Fruit fly (Drosophila melanogaster) whole organism, embryonic: Measurements from ENCODE around the gene CG31638.

Source experiments
- Adf1 ChIP-seq: fragments of 200-800 bp; sonication (Bioruptor generic); IDR thresholded peaks from 2 replicates; pipeline ENCODE4 v1.3.6; 2022; ENCODE audit warnings: missing biosample characterization, missing genetic modification characterization
- Bdp1 ChIP-seq: fragments of 200-800 bp; sonication (Bioruptor generic); optimal IDR thresholded peaks from 3 replicates; lab custom pipeline; 2016; ENCODE audit warnings: missing biosample characterization, missing genetic modification characterization
- Bteb2 ChIP-seq: fragments of 200-800 bp; sonication (Bioruptor generic); optimal IDR thresholded peaks from 2 replicates; lab custom pipeline; 2016; ENCODE audit warnings: missing biosample characterization, missing genetic modification characterization
- CG10209 ChIP-seq: fragments of 200-800 bp; sonication (Bioruptor generic); optimal IDR thresholded peaks from 3 replicates; lab custom pipeline; 2017; ENCODE audit warnings: missing biosample characterization, mild to moderate bottlenecking, missing genetic modification characterization, missing genetic modification reagents
- CG11456 ChIP-seq: fragments of 200-800 bp; sonication (Bioruptor generic); IDR thresholded peaks from 3 replicates; pipeline ENCODE4 v1.3.6; 2022; ENCODE audit warnings: missing biosample characterization, missing genetic modification characterization
- CG12299 ChIP-seq: fragments of 200-800 bp; sonication (Bioruptor generic); optimal IDR thresholded peaks from 2 replicates; lab custom pipeline; 2018; ENCODE audit warnings: missing biosample characterization, mild to moderate bottlenecking, missing genetic modification characterization
- CG14710 ChIP-seq: fragments of 200-800 bp; sonication (Bioruptor generic); optimal IDR thresholded peaks from 3 replicates; lab custom pipeline; 2019; ENCODE audit warnings: missing biosample characterization, mild to moderate bottlenecking, missing genetic modification characterization, moderate library complexity
- CG15073 ChIP-seq: fragments of 200-800 bp; sonication (Bioruptor generic); optimal IDR thresholded peaks from 2 replicates; lab custom pipeline; 2016; ENCODE audit warnings: missing biosample characterization, missing genetic modification characterization
- CG15514 ChIP-seq: fragments of 200-800 bp; sonication (Bioruptor generic); optimal IDR thresholded peaks from 3 replicates; lab custom pipeline; 2017; ENCODE audit warnings: missing biosample characterization, missing genetic modification characterization, mild to moderate bottlenecking, moderate library complexity, missing genetic modification reagents
- CG1603 ChIP-seq: fragments of 200-800 bp; sonication (Bioruptor generic); optimal IDR thresholded peaks from 2 replicates; lab custom pipeline; 2019; ENCODE audit warnings: missing biosample characterization, mild to moderate bottlenecking, missing genetic modification characterization, moderate library complexity
- CG2678 ChIP-seq: fragments of 200-800 bp; sonication (Bioruptor generic); optimal IDR thresholded peaks from 3 replicates; lab custom pipeline; 2019; ENCODE audit warnings: missing biosample characterization, mild to moderate bottlenecking, missing genetic modification characterization, moderate library complexity
- CG30403 ChIP-seq: fragments of 200-800 bp; sonication (Bioruptor generic); optimal IDR thresholded peaks from 3 replicates; lab custom pipeline; 2016; ENCODE audit warnings: missing biosample characterization, missing genetic modification characterization
- CG3065 ChIP-seq: fragments of 200-800 bp; sonication (Bioruptor generic); optimal IDR thresholded peaks from 2 replicates; lab custom pipeline; 2016; ENCODE audit warnings: missing biosample characterization, missing genetic modification characterization
- CG3163 ChIP-seq: fragments of 200-800 bp; sonication (Bioruptor generic); optimal IDR thresholded peaks from 3 replicates; lab custom pipeline; 2016; ENCODE audit warnings: missing biosample characterization, missing genetic modification characterization
- CG6654 ChIP-seq: fragments of 200-800 bp; sonication (Bioruptor generic); optimal IDR thresholded peaks from 2 replicates; lab custom pipeline; 2017; ENCODE audit warnings: missing biosample characterization, mild to moderate bottlenecking, missing genetic modification characterization
- Doc2 ChIP-seq: fragments of 200-800 bp; sonication (Bioruptor generic); IDR thresholded peaks from 2 replicates; pipeline ENCODE4 v1.3.6; 2022; ENCODE audit warnings: missing biosample characterization, missing genetic modification characterization
- HmgD ChIP-seq: fragments of 200-800 bp; sonication (Bioruptor generic); optimal IDR thresholded peaks from 3 replicates; lab custom pipeline; 2016; ENCODE audit warnings: missing biosample characterization, missing genetic modification characterization
- HmgZ ChIP-seq: fragments of 200-800 bp; sonication (Bioruptor generic); optimal IDR thresholded peaks from 2 replicates; lab custom pipeline; 2018; ENCODE audit warnings: missing biosample characterization, mild to moderate bottlenecking, missing genetic modification characterization
- Hmr ChIP-seq: fragments of 200-800 bp; sonication (Bioruptor generic); optimal IDR thresholded peaks from 3 replicates; lab custom pipeline; 2017; ENCODE audit warnings: mild to moderate bottlenecking, missing biosample characterization, missing genetic modification reagents, missing genetic modification characterization
- Lim3 ChIP-seq: fragments of 200-800 bp; sonication (Bioruptor generic); IDR thresholded peaks from 2 replicates; pipeline ENCODE4 v1.3.6; 2022; ENCODE audit warnings: missing biosample characterization, missing genetic modification characterization
- MTF-1 ChIP-seq: fragments of 200-800 bp; sonication (Bioruptor generic); optimal IDR thresholded peaks from 2 replicates; lab custom pipeline; 2018; ENCODE audit warnings: missing biosample characterization, mild to moderate bottlenecking, missing genetic modification characterization, borderline replicate concordance
- Rfx ChIP-seq: fragments of 200-800 bp; sonication (Bioruptor generic); IDR thresholded peaks from 2 replicates; pipeline ENCODE4 v1.3.6; 2022; ENCODE audit warnings: missing biosample characterization, missing genetic modification characterization
- Side ChIP-seq: fragments of 200-800 bp; sonication (Bioruptor generic); optimal IDR thresholded peaks from 2 replicates; lab custom pipeline; 2016; ENCODE audit warnings: missing biosample characterization, missing genetic modification characterization
- Spps ChIP-seq: fragments of 200-800 bp; sonication (Bioruptor generic); optimal IDR thresholded peaks from 2 replicates; lab custom pipeline; 2018; ENCODE audit warnings: missing biosample characterization, mild to moderate bottlenecking, missing genetic modification characterization
- aop ChIP-seq: fragments of 200-800 bp; sonication (Bioruptor generic); IDR thresholded peaks from 2 replicates; pipeline ENCODE4 v1.3.6; 2022; ENCODE audit warnings: missing biosample characterization, missing genetic modification characterization
- ap ChIP-seq: fragments of 200-800 bp; sonication (Bioruptor generic); IDR thresholded peaks from 2 replicates; pipeline ENCODE4 v1.3.6; 2022; ENCODE audit warnings: missing biosample characterization, missing genetic modification characterization
- ara ChIP-seq: fragments of 200-800 bp; sonication (Bioruptor generic); IDR thresholded peaks from 2 replicates; pipeline ENCODE4 v1.3.6; 2022; ENCODE audit warnings: missing biosample characterization, missing genetic modification characterization
- az2 ChIP-seq: fragments of 200-800 bp; sonication (Bioruptor generic); optimal IDR thresholded peaks from 3 replicates; lab custom pipeline; 2016; ENCODE audit warnings: missing biosample characterization, missing genetic modification characterization
- bigmax ChIP-seq: fragments of 200-800 bp; sonication (Bioruptor generic); optimal IDR thresholded peaks from 2 replicates; lab custom pipeline; 2018; ENCODE audit warnings: missing biosample characterization, mild to moderate bottlenecking, missing genetic modification characterization
- caup ChIP-seq: fragments of 200-800 bp; sonication (Bioruptor generic); optimal IDR thresholded peaks from 3 replicates; lab custom pipeline; 2017; ENCODE audit warnings: missing biosample characterization, mild to moderate bottlenecking, missing genetic modification characterization, moderate library complexity; ENCODE audit not compliant: severe bottlenecking
- disco-r ChIP-seq: fragments of 200-800 bp; sonication (Bioruptor generic); optimal IDR thresholded peaks from 2 replicates; lab custom pipeline; 2016; ENCODE audit warnings: missing biosample characterization, missing genetic modification characterization
- dmrt99B ChIP-seq: fragments of 200-800 bp; sonication (Bioruptor generic); optimal IDR thresholded peaks from 2 replicates; lab custom pipeline; 2018; ENCODE audit warnings: missing biosample characterization, mild to moderate bottlenecking, missing genetic modification characterization, moderate library complexity
- gcm ChIP-seq: fragments of 200-800 bp; sonication (Bioruptor generic); optimal IDR thresholded peaks from 2 replicates; lab custom pipeline; 2019; ENCODE audit warnings: missing biosample characterization, mild to moderate bottlenecking, missing genetic modification characterization, moderate library complexity
- gem ChIP-seq: fragments of 200-800 bp; sonication (Bioruptor generic); optimal IDR thresholded peaks from 2 replicates; lab custom pipeline; 2019; ENCODE audit warnings: missing biosample characterization, mild to moderate bottlenecking, missing genetic modification characterization, moderate library complexity
- grn ChIP-seq: fragments of 200-800 bp; sonication (Bioruptor generic); optimal IDR thresholded peaks from 3 replicates; lab custom pipeline; 2017; ENCODE audit warnings: missing biosample characterization, missing genetic modification characterization
- her ChIP-seq: fragments of 200-800 bp; sonication (Bioruptor generic); optimal IDR thresholded peaks from 2 replicates; lab custom pipeline; 2016; ENCODE audit warnings: missing biosample characterization, missing genetic modification characterization
- hkb ChIP-seq, 2 experiments: fragments of 200-800 bp in 1 of 2; fragments of >200 bp in 1 of 2; sonication (Bioruptor generic) in 1 of 2; IDR thresholded peaks in 1 of 2; optimal IDR thresholded peaks in 1 of 2; 2 replicates each; pipeline versions ENCODE4 v1.3.6 to Lab custom; 2017 to 2022; ENCODE audit warnings: missing biosample characterization in 1 of 2, missing genetic modification characterization in 1 of 2
- lola ChIP-seq, 3 experiments: fragments of >200 bp in 2 of 3; fragments of 200-800 bp in 1 of 3; sonication (Bioruptor generic) in 1 of 3; optimal IDR thresholded peaks; 2 replicates each; lab custom pipeline; 2017 to 2019; ENCODE audit warnings: missing biosample characterization in 3 of 3, missing genetic modification characterization in 3 of 3, mild to moderate bottlenecking in 1 of 3, moderate library complexity in 1 of 3
- luna ChIP-seq: fragments of 200-800 bp; sonication (Bioruptor generic); optimal IDR thresholded peaks from 2 replicates; lab custom pipeline; 2016; ENCODE audit warnings: missing biosample characterization, missing genetic modification characterization
- otp ChIP-seq: fragments of 200-800 bp; sonication (Bioruptor generic); IDR thresholded peaks from 3 replicates; pipeline ENCODE4, ENCODE4 v1.3.6; 2022; ENCODE audit warnings: missing biosample characterization, missing genetic modification characterization
- pho ChIP-seq: fragments of 200-800 bp; sonication (Bioruptor generic); optimal IDR thresholded peaks from 2 replicates; lab custom pipeline; 2016; ENCODE audit warnings: missing biosample characterization, missing genetic modification characterization
- ranshi ChIP-seq: fragments of 200-800 bp; sonication (Bioruptor generic); IDR thresholded peaks from 2 replicates; pipeline ENCODE4 v1.3.6; 2022; ENCODE audit warnings: missing biosample characterization, missing genetic modification characterization
- schlank ChIP-seq: fragments of 200-800 bp; sonication (Bioruptor generic); optimal IDR thresholded peaks from 2 replicates; lab custom pipeline; 2018; ENCODE audit warnings: missing biosample characterization, mild to moderate bottlenecking, missing genetic modification characterization
- sens-2 ChIP-seq: fragments of 200-800 bp; sonication (Bioruptor generic); IDR thresholded peaks from 2 replicates; pipeline ENCODE4 v1.3.6; 2022; ENCODE audit warnings: missing biosample characterization, missing genetic modification characterization
- sim ChIP-seq: fragments of 200-800 bp; sonication (Bioruptor generic); IDR thresholded peaks from 2 replicates; pipeline ENCODE4 v1.3.6; 2022; ENCODE audit warnings: missing biosample characterization, missing genetic modification characterization
- so ChIP-seq: fragments of 200-800 bp; sonication (Bioruptor generic); IDR thresholded peaks from 3 replicates; pipeline ENCODE4 v1.3.6; 2022; ENCODE audit warnings: missing biosample characterization, missing genetic modification characterization
- ssp ChIP-seq: fragments of 200-800 bp; sonication (Bioruptor generic); IDR thresholded peaks from 2 replicates; pipeline ENCODE4 v1.3.6; 2022; ENCODE audit warnings: missing biosample characterization, missing genetic modification characterization
- usp ChIP-seq: fragments of >200 bp; optimal IDR thresholded peaks from 2 replicates; lab custom pipeline; 2017; ENCODE audit warnings: missing biosample characterization, missing genetic modification characterization

CG31638 gene

DNA sequence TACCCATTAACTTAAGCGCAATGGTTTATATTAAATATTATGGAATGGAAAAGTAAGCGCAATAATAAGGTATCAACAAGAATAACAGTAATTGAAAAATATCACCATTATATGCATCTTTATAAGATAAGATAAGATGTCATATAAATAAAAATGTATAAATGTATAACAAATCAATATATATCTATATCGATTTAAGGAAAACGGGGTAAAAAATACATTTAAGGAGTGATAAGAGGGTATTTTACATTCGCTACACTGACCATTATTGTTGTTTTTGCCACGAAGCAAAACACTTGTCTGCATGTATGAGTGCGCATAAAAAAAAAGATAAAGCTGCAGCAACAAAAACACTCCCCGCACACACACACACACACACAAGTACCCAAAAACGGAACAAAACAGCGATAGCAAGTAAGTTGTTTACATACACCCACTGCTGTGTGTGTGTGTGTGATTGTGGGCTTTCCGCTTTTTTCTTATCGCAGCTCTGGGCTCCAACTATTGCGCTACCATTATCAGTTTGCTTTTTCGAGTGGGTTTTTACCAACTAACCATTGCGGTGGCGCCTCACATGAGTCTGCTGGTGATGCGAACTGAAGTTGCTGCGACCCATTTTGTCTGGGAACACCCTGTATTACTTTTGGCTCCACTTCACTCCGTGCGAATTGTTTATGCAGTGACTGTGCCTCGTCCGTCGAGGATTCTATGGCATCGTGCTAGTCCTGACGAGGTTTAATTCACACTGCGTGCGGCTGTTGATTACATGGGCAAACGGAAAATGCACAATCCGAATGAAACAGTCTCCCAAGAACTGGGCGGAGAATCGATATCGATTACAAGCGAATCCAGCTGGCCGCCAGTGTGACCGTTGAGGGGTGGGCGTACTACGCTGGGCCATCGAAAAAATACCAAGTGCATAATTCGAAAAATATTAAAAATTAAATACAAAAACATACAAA, 17.5 kb upstream of the CG31638 start, which contains the start of gene mmy (continued):
- peak; percentile 3 for TF ChIP-seq CG6654 (GFP tag; lab: Kevin White, UChicago)
- TF ChIP-seq Adf1 (GFP tag; lab: Robert Waterston, UW): no peak; the same call in 1 of the 2 replicates
- no peak for TF ChIP-seq Bteb2
- TF ChIP-seq Doc2: no peak
- TF ChIP-seq CG12299 (tag; lab: Kevin White, UChicago): peak; percentile 43
- peak; percentile 43 for TF ChIP-seq az2
- peak; percentile 41 for TF ChIP-seq Bdp1 (GFP tag; lab: Kevin White, UChicago)
- TF ChIP-seq CG2678 (tag; lab: Kevin White, UChicago): peak; percentile 73
- peak; percentile 31 for TF ChIP-seq pho (GFP tag; lab: Kevin White, UChicago)
- TF ChIP-seq hkb (optimal IDR thresholded peaks at IDR 0.05; lab: Kevin White, UChicago): no peak
- peak; percentile 63 for TF ChIP-seq hkb (GFP tag; IDR thresholded peaks at IDR 0.05; lab: Robert Waterston, UW)
- TF ChIP-seq CG3065 (GFP tag; lab: Kevin White, UChicago): peak; percentile 36
- TF ChIP-seq Spps (tag; lab: Kevin White, UChicago): no peak
- no peak for TF ChIP-seq sim (GFP tag; lab: Robert Waterston, UW)
- TF ChIP-seq gcm (GFP tag; lab: Kevin White, UChicago): no peak
- TF ChIP-seq aop: peak; percentile 84
- TF ChIP-seq disco-r (GFP tag; lab: Kevin White, UChicago): no peak
- no peak for TF ChIP-seq ara
- TF ChIP-seq CG1603 (tag; lab: Kevin White, UChicago): peak; percentile 63
- TF ChIP-seq Lim3 (GFP tag; lab: Robert Waterston, UW): no peak
- peak; percentile 52 for TF ChIP-seq CG30403
- TF ChIP-seq so (GFP tag; lab: Robert Waterston, UW): peak; percentile 50; the same call in 2 of the 3 replicates
- TF ChIP-seq CG11456 (GFP tag; lab: Robert Waterston, UW): no peak
- peak; percentile 9; the same call in 1 of the 3 replicates for TF ChIP-seq otp (GFP tag; lab: Robert Waterston, UW)
- peak; percentile 33 for TF ChIP-seq CG14710 (tag; lab: Kevin White, UChicago)
- no peak for TF ChIP-seq usp (GFP tag; lab: Kevin White, UChicago)
- TF ChIP-seq dmrt99B (tag; lab: Kevin White, UChicago): peak; percentile 81
- TF ChIP-seq bigmax: peak; percentile 36
- TF ChIP-seq HmgZ (tag; lab: Kevin White, UChicago): peak; percentile 12
- peak; percentile 0 for TF ChIP-seq schlank (tag; lab: Kevin White, UChicago)
- peak; percentile 4 for TF ChIP-seq caup (GFP tag; lab: Kevin White, UChicago)
- TF ChIP-seq grn (GFP tag; lab: Kevin White, UChicago): peak; percentile 72
- TF ChIP-seq HmgD (GFP tag; lab: Kevin White, UChicago): peak; percentile 69
- TF ChIP-seq Side: peak; percentile 45
- 0 out of 2 replicates have a peak, but pooled peaks have one; percentile 30 for TF ChIP-seq ranshi (GFP tag; lab: Robert Waterston, UW)
- TF ChIP-seq MTF-1 (GFP tag; lab: Kevin White, UChicago): no peak
- 0 out of 2 replicates have a peak, but pooled peaks have one; percentile 14 for TF ChIP-seq sens-2 (GFP tag; lab: Robert Waterston, UW)
- peak; percentile 40; the same call in 1 of the 2 replicates for TF ChIP-seq Rfx (GFP tag; lab: Robert Waterston, UW)
- peak; percentile 31 for TF ChIP-seq CG10209 (GFP tag; lab: Kevin White, UChicago)
- peak; percentile 39 for TF ChIP-seq CG3163
- peak; percentile 37 for TF ChIP-seq her
- peak; percentile 36 for TF ChIP-seq CG15514 (GFP tag; lab: Kevin White, UChicago)
- TF ChIP-seq gem: peak; percentile 82
- no peak for TF ChIP-seq ap (GFP tag; lab: Robert Waterston, UW)
- no peak for TF ChIP-seq ssp
- TF ChIP-seq luna: no peak
- peak; percentile 56 for TF ChIP-seq Hmr
- peak in 1 of 3 experiments; percentile 37 for TF ChIP-seq lola (GFP tag; optimal IDR thresholded peaks at IDR 0.05; lab: Kevin White, UChicago)
- TF ChIP-seq CG15073 (GFP tag; lab: Kevin White, UChicago): no peak
